Fruit fly (Drosophila melanogaster) whole organism, pupa: ENCODE results near the gene CG18094.

Experiments used
- CG10348 ChIP-seq: fragments of 200-800 bp; sonication (Bioruptor generic); IDR thresholded peaks from 2 replicates; pipeline ENCODE4 v1.3.6; 2022; ENCODE audit warnings: missing biosample characterization, missing genetic modification characterization
- CG12605 ChIP-seq: fragments of 200-800 bp; sonication (Bioruptor generic); IDR thresholded peaks from 2 replicates; pipeline ENCODE4 v1.3.6; 2022; ENCODE audit warnings: missing biosample characterization, missing genetic modification characterization
- CG13204 ChIP-seq: fragments of 200-800 bp; sonication (Bioruptor generic); optimal IDR thresholded peaks from 2 replicates; lab custom pipeline; 2018; ENCODE audit warnings: missing biosample characterization, mild to moderate bottlenecking, missing genetic modification characterization, moderate library complexity
- CG14655 ChIP-seq: fragments of 200-800 bp; sonication (Bioruptor generic); optimal IDR thresholded peaks from 3 replicates; lab custom pipeline; 2017; ENCODE audit warnings: mild to moderate bottlenecking, missing biosample characterization, missing genetic modification reagents, missing genetic modification characterization
- CG15710 ChIP-seq: fragments of 200-800 bp; sonication (Bioruptor generic); optimal IDR thresholded peaks from 2 replicates; lab custom pipeline; 2018; ENCODE audit warnings: missing biosample characterization, mild to moderate bottlenecking, missing genetic modification characterization, moderate library complexity
- CG17806 ChIP-seq: fragments of 200-800 bp; sonication (Bioruptor generic); optimal IDR thresholded peaks from 2 replicates; lab custom pipeline; 2018; ENCODE audit warnings: missing biosample characterization, mild to moderate bottlenecking, missing genetic modification characterization, moderate library complexity
- CG32121 ChIP-seq: fragments of 200-800 bp; sonication (Bioruptor generic); IDR thresholded peaks from 2 replicates; pipeline ENCODE4 v1.3.6; 2022; ENCODE audit warnings: missing biosample characterization, missing genetic modification characterization
- CG34367 ChIP-seq: fragments of 200-800 bp; sonication (Bioruptor generic); optimal IDR thresholded peaks from 2 replicates; lab custom pipeline; 2018; ENCODE audit warnings: missing biosample characterization, mild to moderate bottlenecking, missing genetic modification characterization
- CG4496 ChIP-seq: fragments of 200-800 bp; sonication (Bioruptor generic); IDR thresholded peaks from 3 replicates; pipeline ENCODE4 v1.3.6; 2022; ENCODE audit warnings: missing biosample characterization, missing genetic modification characterization
- CG8159 ChIP-seq: fragments of 200-800 bp; sonication (Bioruptor generic); optimal IDR thresholded peaks from 3 replicates; lab custom pipeline; 2018; ENCODE audit warnings: missing biosample characterization, mild to moderate bottlenecking, missing genetic modification characterization, moderate library complexity
- CG8301 ChIP-seq: fragments of 200-800 bp; sonication (Bioruptor generic); optimal IDR thresholded peaks from 2 replicates; lab custom pipeline; 2018; ENCODE audit warnings: missing biosample characterization, mild to moderate bottlenecking, missing genetic modification characterization
- CG9948 ChIP-seq: fragments of 200-800 bp; sonication (Bioruptor generic); optimal IDR thresholded peaks from 2 replicates; lab custom pipeline; 2018; ENCODE audit warnings: missing biosample characterization, mild to moderate bottlenecking, missing genetic modification characterization, moderate library complexity
- D1 ChIP-seq: fragments of 200-800 bp; sonication (Bioruptor generic); optimal IDR thresholded peaks from 2 replicates; lab custom pipeline; 2018; ENCODE audit warnings: missing biosample characterization, mild to moderate bottlenecking, missing genetic modification characterization, moderate library complexity
- EcR ChIP-seq: fragments of 200-800 bp; sonication (Bioruptor generic); optimal IDR thresholded peaks from 3 replicates; lab custom pipeline; 2019; ENCODE audit warnings: missing biosample characterization, missing genetic modification characterization, mild to moderate bottlenecking, moderate library complexity, missing genetic modification reagents
- Ets98B ChIP-seq: fragments of 200-800 bp; sonication (Bioruptor generic); IDR thresholded peaks from 2 replicates; pipeline ENCODE4 v1.3.6; 2022; ENCODE audit warnings: missing biosample characterization, missing genetic modification characterization
- Pif1A ChIP-seq: fragments of 200-800 bp; sonication (Bioruptor generic); optimal IDR thresholded peaks from 3 replicates; lab custom pipeline; 2016; ENCODE audit warnings: missing biosample characterization, missing genetic modification characterization
- Pif1B ChIP-seq: fragments of 200-800 bp; sonication (Bioruptor generic); optimal IDR thresholded peaks from 3 replicates; lab custom pipeline; 2016; ENCODE audit warnings: missing biosample characterization, missing genetic modification characterization
- Snoo ChIP-seq: fragments of 200-800 bp; sonication (Bioruptor generic); optimal IDR thresholded peaks from 3 replicates; lab custom pipeline; 2017; ENCODE audit warnings: missing biosample characterization, mild to moderate bottlenecking, missing genetic modification characterization, inconsistent platforms
- fd96Ca ChIP-seq: fragments of 200-800 bp; sonication (Bioruptor generic); IDR thresholded peaks from 3 replicates; pipeline ENCODE4 v1.3.6; 2022; ENCODE audit warnings: missing biosample characterization, missing genetic modification characterization
- gl ChIP-seq: fragments of 200-800 bp; sonication (Bioruptor generic); optimal IDR thresholded peaks from 2 replicates; lab custom pipeline; 2018; ENCODE audit warnings: missing biosample characterization, mild to moderate bottlenecking, missing genetic modification characterization
- rn ChIP-seq: fragments of 200-800 bp; sonication (Bioruptor generic); IDR thresholded peaks from 2 replicates; pipeline ENCODE4 v1.3.6; 2022; ENCODE audit warnings: missing biosample characterization, missing genetic modification characterization

CG18094 gene

DNA sequence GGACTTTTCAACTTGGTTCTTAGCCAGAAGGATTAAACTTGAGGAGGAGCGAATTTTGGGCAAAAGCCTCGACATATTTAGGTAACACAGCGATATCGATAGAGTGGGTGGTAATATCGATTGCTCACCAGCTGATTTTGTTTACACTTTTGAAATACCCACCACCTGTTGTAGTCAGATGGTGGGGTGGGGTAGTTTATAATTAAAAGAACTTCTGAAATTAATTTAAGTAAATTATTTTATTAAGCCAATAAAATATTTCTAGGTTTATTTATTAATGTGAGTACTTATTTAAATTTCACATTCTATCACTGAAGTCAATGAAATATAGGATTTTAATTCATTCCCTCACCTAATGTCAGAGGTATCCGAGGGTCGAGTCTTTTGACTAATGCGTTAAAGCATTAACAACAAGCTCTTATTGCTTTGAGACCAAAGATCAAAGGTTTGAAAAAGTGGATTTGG lies at the start of gene CG18094, which contains the start of gene CG10194:
TSS of gene CG18094 (plus strand) at position 266 of the 465 bp plus-strand sequence.
TSS of gene CG10194 (minus strand) at position 108 of the 465 bp plus-strand sequence.
- TF ChIP-seq rn (GFP tag; lab: Robert Waterston, UW), result no peak
- peak; percentile 40; the same call in 1 of the 3 replicates for TF ChIP-seq CG4496
- no peak for TF ChIP-seq D1 (tag; lab: Kevin White, UChicago)
- TF ChIP-seq Pif1A, result no peak
- TF ChIP-seq CG12605 (GFP tag; lab: Robert Waterston, UW), result peak; percentile 61
- TF ChIP-seq CG32121 (GFP tag; lab: Robert Waterston, UW), result peak; percentile 50

DNA sequence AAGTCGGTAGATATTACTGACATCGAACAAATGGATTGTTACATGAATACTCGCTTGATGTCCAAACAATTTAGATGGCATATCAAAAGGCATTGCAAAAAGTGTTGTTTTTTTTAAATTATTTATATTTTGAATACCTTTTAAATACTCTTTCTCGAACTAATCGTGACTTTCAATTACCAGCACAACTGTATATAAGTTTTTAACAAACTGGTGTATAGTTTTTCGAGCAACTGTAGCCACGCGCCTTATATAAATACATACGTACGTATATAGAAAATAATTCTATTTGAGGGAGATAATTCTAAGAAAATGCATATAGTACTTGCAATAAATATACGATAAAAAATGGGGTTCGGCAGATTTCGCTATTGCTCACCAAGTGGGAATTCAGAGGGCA lies 49.8 kb upstream of the CG18094 start:
- TF ChIP-seq CG10348 (GFP tag; lab: Robert Waterston, UW), result no peak
- peak; percentile 4 for TF ChIP-seq Pif1B

DNA sequence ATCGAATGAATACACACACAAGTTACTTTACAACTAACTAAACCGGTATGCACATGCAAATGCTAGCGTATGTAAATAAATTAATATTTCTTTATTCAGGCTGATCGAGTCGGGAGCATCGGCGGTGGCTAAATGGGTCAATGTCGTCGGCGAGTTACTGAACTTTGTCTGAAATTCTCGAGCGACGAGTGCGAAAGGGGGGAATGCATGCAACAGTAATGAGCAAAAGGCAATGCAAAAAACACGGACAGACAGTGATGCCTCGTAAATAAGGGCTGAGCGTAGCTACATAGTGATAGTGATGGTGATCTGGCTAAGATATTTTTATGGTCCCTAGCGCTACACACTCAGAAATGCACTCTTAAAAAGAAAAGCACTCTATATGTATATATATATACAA lies 49.3 kb upstream of the CG18094 start:
- TF ChIP-seq CG17806 (no peak), EcR (GFP tag; lab: Kevin White, UChicago) (peak; percentile 99), rn (GFP tag; lab: Robert Waterston, UW) (no peak), Snoo (peak; percentile 18), CG14655 (GFP tag; lab: Kevin White, UChicago) (no peak), Ets98B (GFP tag; lab: Robert Waterston, UW) (peak; percentile 14), CG34367 (tag; lab: Kevin White, UChicago) (no peak), CG8159 (tag; lab: Kevin White, UChicago) (no peak), CG9948 (tag; lab: Kevin White, UChicago) (no peak), Pif1A (no peak), CG8301 (tag; lab: Kevin White, UChicago) (no peak), CG4496 (no peak; the same call in 2 of the 3 replicates), CG13204 (GFP tag; lab: Kevin White, UChicago) (no peak), fd96Ca (GFP tag; lab: Robert Waterston, UW) (peak; percentile 47; the same call in 1 of the 3 replicates), CG12605 (GFP tag; lab: Robert Waterston, UW) (no peak), Pif1B (no peak), D1 (tag; lab: Kevin White, UChicago) (no peak), CG15710 (tag; lab: Kevin White, UChicago) (peak; percentile 25), CG10348 (GFP tag; lab: Robert Waterston, UW) (no peak), CG32121 (GFP tag; lab: Robert Waterston, UW) (no peak), gl (tag; lab: Kevin White, UChicago) (no peak)

DNA sequence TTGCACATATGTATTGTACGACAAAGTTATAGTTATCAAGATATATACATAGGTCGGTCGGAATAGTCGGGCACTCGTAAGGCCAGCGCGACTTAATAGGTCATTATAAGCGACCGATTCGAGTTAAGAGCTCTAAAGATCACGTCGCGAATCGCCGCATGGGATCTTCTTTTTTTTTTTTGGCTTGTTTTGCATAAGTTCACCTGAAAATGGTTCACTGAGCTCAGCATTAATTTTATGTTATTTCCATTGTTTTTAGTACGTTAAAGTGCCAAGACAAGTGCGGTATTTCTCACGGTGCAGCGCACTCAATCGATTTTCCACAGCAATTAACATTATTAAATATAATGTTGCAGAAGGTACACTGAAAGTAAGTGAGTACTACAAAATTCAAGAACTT lies 48.7 kb upstream of the CG18094 start:
- TF ChIP-seq EcR (GFP tag; lab: Kevin White, UChicago) (no peak), CG12605 (GFP tag; lab: Robert Waterston, UW) (0 out of 2 replicates have a peak, but pooled peaks have one; percentile 10), CG13204 (GFP tag; lab: Kevin White, UChicago) (no peak), CG10348 (GFP tag; lab: Robert Waterston, UW) (no peak), CG14655 (GFP tag; lab: Kevin White, UChicago) (no peak), CG8301 (tag; lab: Kevin White, UChicago) (no peak), Snoo (no peak), CG4496 (peak; percentile 44; the same call in 1 of the 3 replicates), CG17806 (no peak), CG34367 (tag; lab: Kevin White, UChicago) (no peak), Pif1B (no peak), Pif1A (no peak), fd96Ca (GFP tag; lab: Robert Waterston, UW) (peak; percentile 78), gl (tag; lab: Kevin White, UChicago) (no peak), Ets98B (GFP tag; lab: Robert Waterston, UW) (peak; percentile 38), CG15710 (tag; lab: Kevin White, UChicago) (no peak), D1 (tag; lab: Kevin White, UChicago) (no peak), CG9948 (tag; lab: Kevin White, UChicago) (no peak), rn (GFP tag; lab: Robert Waterston, UW) (peak; percentile 25; the same call in 1 of the 2 replicates), CG32121 (GFP tag; lab: Robert Waterston, UW) (peak; percentile 22; the same call in 1 of the 2 replicates), CG8159 (tag; lab: Kevin White, UChicago) (no peak)

DNA sequence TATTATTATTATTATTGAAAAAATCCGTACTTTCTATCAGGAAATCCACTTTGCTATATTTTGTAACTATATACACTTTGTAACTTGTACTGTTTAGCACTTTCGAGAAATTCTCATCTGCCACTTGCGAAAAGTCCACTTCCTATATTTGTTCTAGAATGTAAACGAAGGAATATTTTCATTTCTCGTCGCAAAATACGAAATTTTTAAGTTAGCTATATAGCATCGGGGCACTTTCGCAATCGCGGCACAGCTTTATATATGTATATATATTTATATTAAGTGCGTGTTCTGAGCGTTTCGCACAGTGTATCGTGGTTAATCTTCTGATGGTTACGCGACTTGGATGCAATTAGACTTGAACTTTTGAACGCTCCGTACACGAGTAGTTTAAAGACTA lies 48.3 kb upstream of the CG18094 start, which contains the start of gene RanGAP:
TSS of gene RanGAP (plus strand) at position 169 of the 400 bp plus-strand sequence.
- TF ChIP-seq Pif1A (no peak), CG9948 (tag; lab: Kevin White, UChicago) (peak; percentile 50), gl (tag; lab: Kevin White, UChicago) (no peak), Ets98B (GFP tag; lab: Robert Waterston, UW) (no peak), Pif1B (no peak), CG14655 (GFP tag; lab: Kevin White, UChicago) (peak; percentile 58), CG12605 (GFP tag; lab: Robert Waterston, UW) (no peak; the same call in 1 of the 2 replicates), CG34367 (tag; lab: Kevin White, UChicago) (no peak), rn (GFP tag; lab: Robert Waterston, UW) (0 out of 2 replicates have a peak, but pooled peaks have one; percentile 6), CG17806 (peak; percentile 31), CG8301 (tag; lab: Kevin White, UChicago) (peak; percentile 36), CG4496 (peak; percentile 25; the same call in 1 of the 3 replicates), EcR (GFP tag; lab: Kevin White, UChicago) (no peak), fd96Ca (GFP tag; lab: Robert Waterston, UW) (peak; percentile 48; the same call in 2 of the 3 replicates), D1 (tag; lab: Kevin White, UChicago) (no peak), CG32121 (GFP tag; lab: Robert Waterston, UW) (peak; percentile 16; the same call in 1 of the 2 replicates), CG10348 (GFP tag; lab: Robert Waterston, UW) (no peak), CG15710 (tag; lab: Kevin White, UChicago) (peak; percentile 12), Snoo (no peak), CG8159 (tag; lab: Kevin White, UChicago) (peak; percentile 28), CG13204 (GFP tag; lab: Kevin White, UChicago) (no peak)
- TF ChIP-seq, all 21 proteins: peak for 10
